Worm (Caenorhabditis elegans): Measurements from ENCODE around the gene M02D8.6.

Gene M02D8.6

ce11 chrX:8703664-8704356, 27.9 kb downstream of the M02D8.6 start, which contains the start of gene jbts-14:
TSS of gene jbts-14 (plus strand) at chrX:8704306.
- TF ChIP-seq nhr-237 (tag; optimal IDR thresholded peaks at IDR 0.05) (no peak), Y105C5A.15 (GFP tag; IDR thresholded peaks at IDR 0.05) (no peak), set-16 (GFP tag; IDR thresholded peaks at IDR 0.05) (no peak), lin-1 (GFP tag; IDR thresholded peaks at IDR 0.05) (no peak), aly-2 (tag; optimal IDR thresholded peaks at IDR 0.05) (no peak), nhr-48 (tag; optimal IDR thresholded peaks at IDR 0.05) (no peak), F44E2.7 (GFP tag; IDR thresholded peaks at IDR 0.05) (no peak), nhr-42 (GFP tag; IDR thresholded peaks at IDR 0.05) (no peak), egl-27 (tag; optimal IDR thresholded peaks at IDR 0.05) (no peak), lin-15B (tag; optimal IDR thresholded peaks at IDR 0.05) (no peak), lir-3 (tag; optimal IDR thresholded peaks at IDR 0.05) (no peak), nhr-41 (GFP tag; IDR thresholded peaks at IDR 0.05) (no peak)

- no peak for TF ChIP-seq duxl-1 (tag; optimal IDR thresholded peaks at IDR 0.05; ENCODE audit: poor library complexity)
- TF ChIP-seq spr-3 (GFP tag; optimal IDR thresholded peaks at IDR 0.05) = no peak
- TF ChIP-seq nhr-111 (GFP tag; optimal IDR thresholded peaks at IDR 0.05) = no peak
- no peak for TF ChIP-seq zfp-2 (tag; optimal IDR thresholded peaks at IDR 0.05)
- TF ChIP-seq Y48G9A.11 (GFP tag; IDR thresholded peaks at IDR 0.05) = no peak
- no peak for TF ChIP-seq zip-11 (GFP tag; IDR thresholded peaks at IDR 0.05)
- TF ChIP-seq mes-2 (tag; optimal IDR thresholded peaks at IDR 0.05; ENCODE audit: poor library complexity, severe bottlenecking) = no peak
- TF ChIP-seq snpc-1.2 (GFP tag; IDR thresholded peaks at IDR 0.05) = no peak
- TF ChIP-seq lim-7 (GFP tag; IDR thresholded peaks at IDR 0.05) = no peak
- no peak for TF ChIP-seq lin-39 (tag; optimal IDR thresholded peaks at IDR 0.05)
- no peak for TF ChIP-seq egl-27 (tag; optimal IDR thresholded peaks at IDR 0.05)
- no peak for TF ChIP-seq dmd-8 (GFP tag; IDR thresholded peaks at IDR 0.05)
- TF ChIP-seq mxl-3 (GFP tag; optimal IDR thresholded peaks at IDR 0.05) = no peak
- TF ChIP-seq hlh-11 (tag; optimal IDR thresholded peaks at IDR 0.05) = no peak
- no peak for TF ChIP-seq aha-1 (tag)
- TF ChIP-seq F10B5.3 (tag; optimal IDR thresholded peaks at IDR 0.05) = no peak
- TF ChIP-seq ZK337.2 (GFP tag; IDR thresholded peaks at IDR 0.05) = no peak
Measured at ce11 chrX:8697517-8697916, 34.2 kb downstream of the M02D8.6 start, which contains the start of gene frpr-8. TSS of gene frpr-8 (plus strand) at chrX:8697817.

ce11 chrX:8681600-8681999, 50.1 kb downstream of the M02D8.6 start, which contains the start of gene K09E2.1:
TSS of gene K09E2.1 (plus strand) at chrX:8681900.
- TF ChIP-seq nhr-42 (GFP tag; IDR thresholded peaks at IDR 0.05) (no peak), egl-27 (tag; optimal IDR thresholded peaks at IDR 0.05) (no peak), fkh-10 (GFP tag; optimal IDR thresholded peaks at IDR 0.05) (no peak), lsy-2 (tag; optimal IDR thresholded peaks at IDR 0.05) (no peak), zag-1 (tag; optimal IDR thresholded peaks at IDR 0.05) (no peak), lin-13 (GFP tag; optimal IDR thresholded peaks at IDR 0.05) (no peak), nhr-10 (tag; optimal IDR thresholded peaks at IDR 0.05) (no peak), hlh-30 (tag; optimal IDR thresholded peaks at IDR 0.05; ENCODE audit: insufficient read depth) (no peak), nhr-25 (tag; optimal IDR thresholded peaks at IDR 0.05; ENCODE audit: borderline replicate concordance, insufficient read depth) (no peak), mes-2 (tag; optimal IDR thresholded peaks at IDR 0.05; ENCODE audit: poor library complexity, severe bottlenecking) (no peak), pqm-1 (tag; optimal IDR thresholded peaks at IDR 0.05) (no peak), nhr-11 (tag; optimal IDR thresholded peaks at IDR 0.05) (no peak), ceh-44 (GFP tag; IDR thresholded peaks at IDR 0.05) (no peak)

All from whole organism, L4 larva.